Fruit fly (Drosophila melanogaster) whole organism, adult: ENCODE measurements around the gene CG5070.

ENCODE experiments used
- CG11617 ChIP-seq: fragments of 200-800 bp; sonication (Bioruptor generic); optimal IDR thresholded peaks from 2 replicates; lab custom pipeline; 2017; ENCODE audit warnings: mild to moderate bottlenecking, missing biosample characterization, missing genetic modification reagents, missing genetic modification characterization
- CG12768 ChIP-seq: fragments of 200-800 bp; sonication (Bioruptor generic); optimal IDR thresholded peaks from 2 replicates; lab custom pipeline; 2017; ENCODE audit warnings: missing biosample characterization, missing genetic modification characterization, mild to moderate bottlenecking, moderate library complexity, missing genetic modification reagents
- CG14711 ChIP-seq: fragments of 200-800 bp; sonication (Bioruptor generic); optimal IDR thresholded peaks from 2 replicates; lab custom pipeline; 2018; ENCODE audit warnings: missing biosample characterization, mild to moderate bottlenecking, missing genetic modification characterization, moderate library complexity
- CG1620 ChIP-seq: fragments of 200-800 bp; sonication (Bioruptor generic); optimal IDR thresholded peaks from 2 replicates; lab custom pipeline; 2016; ENCODE audit warnings: missing biosample characterization, missing genetic modification characterization
- CG33017 ChIP-seq: fragments of 200-800 bp; sonication (Bioruptor generic); optimal IDR thresholded peaks from 2 replicates; lab custom pipeline; 2018; ENCODE audit warnings: missing biosample characterization, mild to moderate bottlenecking, missing genetic modification characterization, moderate library complexity
- CG5204 ChIP-seq: fragments of 200-800 bp; sonication (Bioruptor generic); optimal IDR thresholded peaks from 2 replicates; lab custom pipeline; 2016; ENCODE audit warnings: missing biosample characterization, missing genetic modification characterization
- CG7045 ChIP-seq: fragments of 200-800 bp; sonication (Bioruptor generic); optimal IDR thresholded peaks from 2 replicates; lab custom pipeline; 2017; ENCODE audit warnings: missing biosample characterization, mild to moderate bottlenecking, missing genetic modification characterization
- CG7101 ChIP-seq: fragments of 200-800 bp; sonication (Bioruptor generic); optimal IDR thresholded peaks from 2 replicates; lab custom pipeline; 2018; ENCODE audit warnings: missing biosample characterization, mild to moderate bottlenecking, missing genetic modification characterization, moderate library complexity
- Clk ChIP-seq: fragments of 200-800 bp; sonication (Bioruptor generic); optimal IDR thresholded peaks from 2 replicates; lab custom pipeline; 2017; ENCODE audit warnings: missing biosample characterization, missing genetic modification characterization
- Crg-1 ChIP-seq: fragments of 200-800 bp; sonication (Bioruptor generic); optimal IDR thresholded peaks from 2 replicates; lab custom pipeline; 2016; ENCODE audit warnings: missing biosample characterization, missing genetic modification characterization
- Hr96 ChIP-seq: fragments of 200-800 bp; sonication (Bioruptor generic); optimal IDR thresholded peaks from 2 replicates; lab custom pipeline; 2016; ENCODE audit warnings: missing biosample characterization, missing genetic modification characterization
- Mnt ChIP-seq: fragments of 200-800 bp; sonication (Bioruptor generic); optimal IDR thresholded peaks from 2 replicates; lab custom pipeline; 2016; ENCODE audit warnings: missing biosample characterization, mild to moderate bottlenecking, missing genetic modification characterization
- bab1 ChIP-seq: fragments of 200-800 bp; sonication (Bioruptor generic); optimal IDR thresholded peaks from 3 replicates; lab custom pipeline; 2019; ENCODE audit warnings: missing biosample characterization, mild to moderate bottlenecking, missing genetic modification characterization, moderate library complexity
- cic ChIP-seq: fragments of 200-800 bp; sonication (Bioruptor generic); optimal IDR thresholded peaks from 2 replicates; lab custom pipeline; 2017; ENCODE audit warnings: missing biosample characterization, mild to moderate bottlenecking, missing genetic modification characterization, moderate library complexity
- cnc ChIP-seq, 2 experiments: fragments of >200 bp; optimal IDR thresholded peaks; 2 replicates each; lab custom pipeline; 2017
- kay ChIP-seq: fragments of 200-800 bp; sonication (Bioruptor generic); peaks from one replicate; lab custom pipeline; 2016; ENCODE audit warnings: missing biosample characterization, missing genetic modification characterization, borderline replicate concordance
- ovo ChIP-seq: fragments of 200-800 bp; sonication (Bioruptor generic); optimal IDR thresholded peaks from 2 replicates; lab custom pipeline; 2016; ENCODE audit warnings: missing biosample characterization, missing genetic modification characterization
- pad ChIP-seq: fragments of 200-800 bp; sonication (Bioruptor generic); optimal IDR thresholded peaks from 3 replicates; lab custom pipeline; 2017; ENCODE audit warnings: missing biosample characterization, missing genetic modification characterization, mild to moderate bottlenecking, moderate library complexity, missing genetic modification reagents
- tj ChIP-seq: fragments of 200-800 bp; sonication (Bioruptor generic); optimal IDR thresholded peaks from 3 replicates; lab custom pipeline; 2017; ENCODE audit warnings: missing biosample characterization, mild to moderate bottlenecking, missing genetic modification characterization, moderate library complexity
- toe ChIP-seq: fragments of 200-800 bp; sonication (Bioruptor generic); optimal IDR thresholded peaks from 2 replicates; lab custom pipeline; 2016; ENCODE audit warnings: missing biosample characterization, missing genetic modification characterization

The CG5070 gene

dm6 chrX:17180523-17180922 is 22.4 kb upstream of the CG5070 start:
- TF ChIP-seq CG12768 (GFP tag; lab: Kevin White, UChicago) (no peak), Hr96 (GFP tag; lab: Kevin White, UChicago) (no peak), CG1620 (no peak), Crg-1 (GFP tag; lab: Kevin White, UChicago) (no peak), pad (GFP tag; lab: Kevin White, UChicago) (no peak), cic (GFP tag; lab: Kevin White, UChicago) (no peak), tj (GFP tag; lab: Kevin White, UChicago) (no peak), Clk (GFP tag; lab: Kevin White, UChicago) (no peak), CG7045 (no peak), bab1 (GFP tag; lab: Kevin White, UChicago) (no peak), CG33017 (tag; lab: Kevin White, UChicago) (no peak), toe (GFP tag; lab: Kevin White, UChicago) (no peak), Mnt (GFP tag; lab: Kevin White, UChicago) (no peak), cnc (optimal IDR thresholded peaks at IDR 0.05; lab: Kevin White, UChicago) (no peak)

- no peak for TF ChIP-seq cnc (optimal IDR thresholded peaks at IDR 0.05; lab: Kevin White, UChicago)
- peak; percentile 6 for TF ChIP-seq CG14711 (tag; lab: Kevin White, UChicago)
- TF ChIP-seq kay (GFP tag; lab: Kevin White, UChicago) = peak; percentile 35
- no peak for TF ChIP-seq Hr96 (GFP tag; lab: Kevin White, UChicago)
- no peak for TF ChIP-seq CG5204 (GFP tag; lab: Kevin White, UChicago)
- TF ChIP-seq toe (GFP tag; lab: Kevin White, UChicago) = no peak
- TF ChIP-seq CG7045 = no peak
Observed at dm6 chrX:17181264-17182198, 21.4 kb upstream of the CG5070 start.

- TF ChIP-seq CG11617 (GFP tag; lab: Kevin White, UChicago) (no peak), CG7045 (no peak), CG33017 (tag; lab: Kevin White, UChicago) (no peak), CG5204 (GFP tag; lab: Kevin White, UChicago) (no peak), CG1620 (peak; percentile 47), toe (GFP tag; lab: Kevin White, UChicago) (no peak), bab1 (GFP tag; lab: Kevin White, UChicago) (no peak), ovo (GFP tag; lab: Kevin White, UChicago) (no peak), pad (GFP tag; lab: Kevin White, UChicago) (peak; percentile 0), Crg-1 (GFP tag; lab: Kevin White, UChicago) (peak; percentile 70), tj (GFP tag; lab: Kevin White, UChicago) (no peak), Hr96 (GFP tag; lab: Kevin White, UChicago) (no peak), Mnt (GFP tag; lab: Kevin White, UChicago) (peak; percentile 16), CG14711 (tag; lab: Kevin White, UChicago) (peak; percentile 23), CG12768 (GFP tag; lab: Kevin White, UChicago) (no peak), cic (GFP tag; lab: Kevin White, UChicago) (no peak), cnc (optimal IDR thresholded peaks at IDR 0.05; lab: Kevin White, UChicago) (no peak), kay (GFP tag; lab: Kevin White, UChicago) (no peak), CG7101 (peak; percentile 43), Clk (GFP tag; lab: Kevin White, UChicago) (no peak)
Observed at dm6 chrX:17183486-17183885, 19.4 kb upstream of the CG5070 start.

dm6 chrX:17186432-17186831 is 16.5 kb upstream of the CG5070 start:
- TF ChIP-seq Crg-1 (GFP tag; lab: Kevin White, UChicago) (no peak), Mnt (GFP tag; lab: Kevin White, UChicago) (peak; percentile 19), kay (GFP tag; lab: Kevin White, UChicago) (peak; percentile 60), cic (GFP tag; lab: Kevin White, UChicago) (peak; percentile 79), CG5204 (GFP tag; lab: Kevin White, UChicago) (no peak), pad (GFP tag; lab: Kevin White, UChicago) (no peak), Hr96 (GFP tag; lab: Kevin White, UChicago) (no peak), CG7101 (peak; percentile 7), cnc (optimal IDR thresholded peaks at IDR 0.05; lab: Kevin White, UChicago) (no peak), CG12768 (GFP tag; lab: Kevin White, UChicago) (no peak)

- TF ChIP-seq CG33017 (tag; lab: Kevin White, UChicago) = no peak
- TF ChIP-seq pad (GFP tag; lab: Kevin White, UChicago) = no peak
- TF ChIP-seq bab1 (GFP tag; lab: Kevin White, UChicago) = peak; percentile 12
Observed at dm6 chrX:17187495-17187894, 15.4 kb upstream of the CG5070 start.

- TF ChIP-seq CG12768 (GFP tag; lab: Kevin White, UChicago) = no peak
- TF ChIP-seq CG14711 (tag; lab: Kevin White, UChicago) = no peak
- no peak for TF ChIP-seq CG11617 (GFP tag; lab: Kevin White, UChicago)
Observed at dm6 chrX:17188167-17188566, 14.7 kb upstream of the CG5070 start.
